Fruit fly (Drosophila melanogaster): ENCODE results near the gene RpL26.

RpL26 gene

dm6 chr3L:18898770-18899278 is at the start of gene RpL26 (continued):
- peak; percentile 98 for TF ChIP-seq inv (GFP tag; IDR thresholded peaks at IDR 0.05; ENCODE audit: partially characterized antibody)
- peak; percentile 77 for TF ChIP-seq gro (GFP tag; optimal IDR thresholded peaks at IDR 0.05)
- TF ChIP-seq nom (GFP tag; optimal IDR thresholded peaks at IDR 0.05), result peak; percentile 74
- TF ChIP-seq ro (GFP tag; IDR thresholded peaks at IDR 0.05), result no peak
- 0 out of 2 replicates have a peak, but pooled peaks have one; percentile 68 for TF ChIP-seq Taf1 (GFP tag; IDR thresholded peaks at IDR 0.05)
- TF ChIP-seq Antp (GFP tag; optimal IDR thresholded peaks at IDR 0.05), result peak; percentile 75
- TF ChIP-seq seq (GFP tag; IDR thresholded peaks at IDR 0.05), result no peak
- no peak for TF ChIP-seq gsb-n (tag; optimal IDR thresholded peaks at IDR 0.05)
- TF ChIP-seq CG3847 (GFP tag; IDR thresholded peaks at IDR 0.05), result peak; percentile 89
- TF ChIP-seq trh (GFP tag; optimal IDR thresholded peaks at IDR 0.05), result peak; percentile 54
- peak; percentile 85 for TF ChIP-seq CG3995 (GFP tag; optimal IDR thresholded peaks at IDR 0.05)
- TF ChIP-seq Usf (GFP tag; optimal IDR thresholded peaks at IDR 0.05), result peak; percentile 44
- peak; percentile 85 for TF ChIP-seq CG9817 (tag; optimal IDR thresholded peaks at IDR 0.05)
- TF ChIP-seq Hr39 (optimal IDR thresholded peaks at IDR 0.05), result no peak
- peak; percentile 43 for TF ChIP-seq CG17359 (tag; optimal IDR thresholded peaks at IDR 0.05)
- TF ChIP-seq CG42726 (GFP tag; IDR thresholded peaks at IDR 0.05; ENCODE audit: partially characterized antibody), result no peak; the same call in none of the 2 replicates
- TF ChIP-seq caup (GFP tag; optimal IDR thresholded peaks at IDR 0.05; ENCODE audit: severe bottlenecking), result peak; percentile 67
- TF ChIP-seq gem (tag; optimal IDR thresholded peaks at IDR 0.05), result peak; percentile 80
- peak; percentile 97 for TF ChIP-seq hb (GFP tag; IDR thresholded peaks at IDR 0.05; ENCODE audit: partially characterized antibody)
- peak; percentile 64 for TF ChIP-seq ems (GFP tag; optimal IDR thresholded peaks at IDR 0.05)
- peak; percentile 90 for TF ChIP-seq mld (GFP tag; IDR thresholded peaks at IDR 0.05; ENCODE audit: partially characterized antibody)
- no peak for TF ChIP-seq Drgx (GFP tag; IDR thresholded peaks at IDR 0.05)
- TF ChIP-seq CG3407 (GFP tag; optimal IDR thresholded peaks at IDR 0.05), result peak; percentile 61
- peak; percentile 71 for TF ChIP-seq Aef1 (GFP tag; IDR thresholded peaks at IDR 0.05)
- TF ChIP-seq CG6175 (GFP tag; IDR thresholded peaks at IDR 0.05), result no peak
- TF ChIP-seq eve (GFP tag; optimal IDR thresholded peaks at IDR 0.05), result no peak
- TF ChIP-seq ara (GFP tag; IDR thresholded peaks at IDR 0.05), result no peak
- peak; percentile 55 to 81 for TF ChIP-seq chif (GFP tag; optimal IDR thresholded peaks at IDR 0.05)
- no peak for TF ChIP-seq CG10565 (GFP tag; optimal IDR thresholded peaks at IDR 0.05)
- no peak for TF ChIP-seq aop (GFP tag; IDR thresholded peaks at IDR 0.05)
- no peak for TF ChIP-seq fru (optimal IDR thresholded peaks at IDR 0.05)
- peak; percentile 76 for TF ChIP-seq CG6689 (GFP tag; IDR thresholded peaks at IDR 0.05)
- TF ChIP-seq wdn (GFP tag; IDR thresholded peaks at IDR 0.05), result no peak
- no peak for TF ChIP-seq rib (GFP tag; IDR thresholded peaks at IDR 0.05)
- peak; percentile 82 for TF ChIP-seq CG7372 (GFP tag; IDR thresholded peaks at IDR 0.05)
- 0 out of 2 replicates have a peak, but pooled peaks have one; percentile 61 for TF ChIP-seq ranshi (GFP tag; IDR thresholded peaks at IDR 0.05)
- no peak; the same call in 1 of the 2 replicates for TF ChIP-seq stc (GFP tag; IDR thresholded peaks at IDR 0.05)
- peak; percentile 46 for TF ChIP-seq slou (GFP tag; optimal IDR thresholded peaks at IDR 0.05)
- no peak for TF ChIP-seq Doc2 (GFP tag; IDR thresholded peaks at IDR 0.05)
- TF ChIP-seq GATAe (GFP tag; conservative IDR thresholded peaks at IDR 0.05), result peak; percentile 67
- TF ChIP-seq esg (GFP tag; conservative IDR thresholded peaks at IDR 0.05), result peak; percentile 66
- TF ChIP-seq D19A (tag; optimal IDR thresholded peaks at IDR 0.05), result peak; percentile 9
- TF ChIP-seq Nf-YA (GFP tag; IDR thresholded peaks at IDR 0.05), result 0 out of 2 replicates have a peak, but pooled peaks have one; percentile 12
- peak; percentile 80 for TF ChIP-seq Ptx1 (GFP tag; IDR thresholded peaks at IDR 0.05)
- TF ChIP-seq CG10462 (GFP tag; optimal IDR thresholded peaks at IDR 0.05), result peak; percentile 46
- no peak for TF ChIP-seq mirr (GFP tag; optimal IDR thresholded peaks at IDR 0.05)
- no peak for TF ChIP-seq CG6254 (GFP tag; optimal IDR thresholded peaks at IDR 0.05)
- peak; percentile 65 for TF ChIP-seq CG16815 (GFP tag; optimal IDR thresholded peaks at IDR 0.05)
- peak; percentile 77 for TF ChIP-seq CG4328 (GFP tag; optimal IDR thresholded peaks at IDR 0.05)
- peak; percentile 92 for TF ChIP-seq CG13624 (GFP tag; optimal IDR thresholded peaks at IDR 0.05)
- no peak for TF ChIP-seq ham (GFP tag; IDR thresholded peaks at IDR 0.05)
- TF ChIP-seq ATbp (GFP tag; optimal IDR thresholded peaks at IDR 0.05), result no peak
